Worm (Caenorhabditis elegans) whole organism, mixed stage, embryonic: Measurements from ENCODE around the gene F36H1.3.

Experiments
- M03D4.4 ChIP-seq: sonication (generic microtip); optimal IDR thresholded peaks from 2 replicates; lab custom pipeline; 2017; ENCODE audit warnings: mild to moderate bottlenecking, missing genetic modification characterization, missing compliant biosample characterization
- bed-3 ChIP-seq: fragments of 200-800 bp; sonication (Bioruptor generic); optimal IDR thresholded peaks from 3 replicates; lab custom pipeline; 2018; ENCODE audit warnings: mild to moderate bottlenecking, missing genetic modification characterization, moderate library complexity, missing compliant biosample characterization
- blmp-1 ChIP-seq: fragments of 150-350 bp; optimal IDR thresholded peaks from 2 replicates; lab custom pipeline; 2014; ENCODE audit warnings: missing biosample characterization, missing genetic modification characterization
- ceh-83 ChIP-seq: fragments of 200-800 bp; sonication (Bioruptor generic); optimal IDR thresholded peaks from 2 replicates; lab custom pipeline; 2018; ENCODE audit warnings: mild to moderate bottlenecking, missing genetic modification characterization, missing compliant biosample characterization
- cnd-1 ChIP-seq: fragments of 200-800 bp; sonication (Bioruptor generic); optimal IDR thresholded peaks from 2 replicates; lab custom pipeline; 2018; ENCODE audit warnings: mild to moderate bottlenecking, missing genetic modification characterization, missing compliant biosample characterization
- drap-1 ChIP-seq: fragments of 200-800 bp; sonication (Bioruptor generic); optimal IDR thresholded peaks from 3 replicates; lab custom pipeline; 2018; ENCODE audit warnings: mild to moderate bottlenecking, missing genetic modification characterization, missing compliant biosample characterization
- elt-3 ChIP-seq: fragments of 150-350 bp; optimal IDR thresholded peaks from 2 replicates; lab custom pipeline; 2014; ENCODE audit warnings: missing biosample characterization, missing genetic modification characterization
- flh-1 ChIP-seq: fragments of 200-800 bp; sonication (Bioruptor generic); optimal IDR thresholded peaks from 2 replicates; lab custom pipeline; 2018; ENCODE audit warnings: mild to moderate bottlenecking, missing genetic modification characterization, moderate library complexity, missing compliant biosample characterization
- ham-2 ChIP-seq: fragments of 200-800 bp; sonication (Bioruptor generic); optimal IDR thresholded peaks from 2 replicates; lab custom pipeline; 2018; ENCODE audit warnings: mild to moderate bottlenecking, missing genetic modification characterization, missing compliant biosample characterization
- hlh-1 ChIP-seq: fragments of 150-350 bp; optimal IDR thresholded peaks from 2 replicates; lab custom pipeline; 2014; ENCODE audit warnings: missing biosample characterization, missing genetic modification reagents, missing genetic modification characterization
- lsy-2 ChIP-seq: fragments of 150-350 bp; optimal IDR thresholded peaks from 2 replicates; lab custom pipeline; 2014; ENCODE audit warnings: missing biosample characterization, missing genetic modification characterization
- nhr-12 ChIP-seq: fragments of 150-350 bp; optimal IDR thresholded peaks from 2 replicates; lab custom pipeline; 2014; ENCODE audit warnings: missing biosample characterization, missing genetic modification characterization
- nhr-237 ChIP-seq: fragments of 150-350 bp; optimal IDR thresholded peaks from 2 replicates; lab custom pipeline; 2014; ENCODE audit warnings: missing biosample characterization, missing genetic modification characterization
- nhr-28 ChIP-seq: fragments of 150-350 bp; optimal IDR thresholded peaks from 2 replicates; lab custom pipeline; 2014; ENCODE audit warnings: missing biosample characterization, missing genetic modification characterization
- nhr-76 ChIP-seq: sonication (generic microtip); optimal IDR thresholded peaks from 2 replicates; lab custom pipeline; 2017; ENCODE audit warnings: missing biosample characterization, missing genetic modification characterization
- sem-2 ChIP-seq: fragments of 200-800 bp; sonication (Bioruptor generic); optimal IDR thresholded peaks from 2 replicates; lab custom pipeline; 2018; ENCODE audit warnings: mild to moderate bottlenecking, missing genetic modification characterization, missing compliant biosample characterization
- tbx-8 ChIP-seq: fragments of 200-800 bp; sonication (Bioruptor generic); optimal IDR thresholded peaks from 2 replicates; lab custom pipeline; 2018; ENCODE audit warnings: mild to moderate bottlenecking, missing genetic modification characterization, moderate library complexity, missing compliant biosample characterization
- unc-120 ChIP-seq: sonication (generic microtip); optimal IDR thresholded peaks from 2 replicates; lab custom pipeline; 2017; ENCODE audit warnings: missing genetic modification characterization, missing compliant biosample characterization; ENCODE audit not compliant: poor library complexity, severe bottlenecking
- unc-62 ChIP-seq: fragments of 150-350 bp; optimal IDR thresholded peaks from 2 replicates; lab custom pipeline; 2014; ENCODE audit warnings: missing biosample characterization, missing genetic modification reagents, missing genetic modification characterization
- zip-8 ChIP-seq: fragments of 150-350 bp; optimal IDR thresholded peaks from 2 replicates; lab custom pipeline; 2014; ENCODE audit warnings: missing biosample characterization, missing genetic modification characterization
- ztf-11 ChIP-seq: fragments of 150-350 bp; optimal IDR thresholded peaks from 2 replicates; lab custom pipeline; 2014; ENCODE audit warnings: missing biosample characterization, missing genetic modification characterization

The F36H1.3 gene

DNA sequence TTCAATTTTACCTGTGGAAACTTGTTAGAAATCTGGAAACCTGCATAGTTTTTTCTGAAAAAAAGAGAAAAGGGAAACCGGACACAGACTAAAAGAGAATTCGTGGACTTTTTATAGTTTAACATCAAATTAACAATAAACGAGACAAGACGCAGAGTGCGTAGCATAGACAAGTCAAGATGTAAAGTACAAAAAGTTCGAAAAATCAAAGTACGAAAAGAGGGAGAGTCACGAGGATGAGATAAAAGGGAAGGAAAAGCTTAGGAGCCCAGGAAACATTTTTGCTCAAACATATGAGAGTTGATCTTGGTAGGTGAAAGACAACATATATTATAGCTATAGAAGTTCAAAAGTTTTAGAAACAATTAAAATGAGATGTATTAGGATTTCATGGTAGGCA is 47.9 kb downstream of the F36H1.3 start, which contains the start of gene M7.12:
Gene M7.12, minus strand, starts transcription at position 188 of the 400 bp plus-strand sequence.
- no peak for TF ChIP-seq M03D4.4 (tag; lab: Kevin White, UChicago)
- no peak for TF ChIP-seq nhr-237 (tag; lab: Kevin White, UChicago)
- no peak for TF ChIP-seq unc-62 (GFP tag; lab: Kevin White, UChicago)
- no peak for TF ChIP-seq zip-8 (tag; lab: Kevin White, UChicago)
- TF ChIP-seq blmp-1 (tag; lab: Kevin White, UChicago), result no peak
- TF ChIP-seq elt-3 (tag; lab: Kevin White, UChicago), result no peak
- TF ChIP-seq bed-3 (GFP tag; lab: Kevin White, UChicago), result no peak
- no peak for TF ChIP-seq nhr-28
- no peak for TF ChIP-seq nhr-12
- no peak for TF ChIP-seq sem-2 (GFP tag; lab: Kevin White, UChicago)
- no peak for TF ChIP-seq ceh-83
- TF ChIP-seq drap-1 (GFP tag; lab: Kevin White, UChicago), result no peak
- TF ChIP-seq ham-2 (GFP tag; lab: Kevin White, UChicago), result no peak
- no peak for TF ChIP-seq unc-120 (tag; lab: Kevin White, UChicago)
- no peak for TF ChIP-seq nhr-76 (tag; lab: Kevin White, UChicago)

DNA sequence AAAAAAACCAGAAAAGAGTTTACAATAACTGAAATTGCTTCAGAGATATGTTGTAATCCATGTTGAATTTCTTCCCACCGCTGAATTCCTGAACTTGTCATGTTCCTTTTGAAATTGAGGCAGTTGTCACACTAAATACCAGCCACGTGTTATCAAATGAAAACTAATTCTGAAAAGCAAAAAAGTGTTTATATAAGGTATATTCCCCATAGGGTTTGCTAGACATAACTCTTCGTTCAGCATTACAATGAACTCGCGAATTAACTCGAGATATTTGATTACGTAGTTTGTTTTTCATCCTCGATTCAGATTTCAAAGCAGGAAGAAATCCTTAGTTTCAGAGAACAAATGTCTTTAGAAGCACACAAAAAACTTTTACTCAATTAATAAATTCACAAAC is 50.3 kb downstream of the F36H1.3 start, which contains the start of gene str-3:
Gene str-3, minus strand, starts transcription at position 101 of the 400 bp plus-strand sequence.
- no peak for TF ChIP-seq zip-8 (tag; lab: Kevin White, UChicago)

ce11 chrIV:11101383-11101782 is 51.5 kb downstream of the F36H1.3 start, which contains the start of gene srlf-18:
srlf-18 (minus strand) TSS chrIV:11101483.
- TF ChIP-seq unc-62 (GFP tag; lab: Kevin White, UChicago) (no peak), blmp-1 (tag; lab: Kevin White, UChicago) (no peak), nhr-76 (tag; lab: Kevin White, UChicago) (no peak), hlh-1 (no peak), tbx-8 (GFP tag; lab: Kevin White, UChicago) (no peak), flh-1 (GFP tag; lab: Kevin White, UChicago) (no peak), cnd-1 (tag; lab: Kevin White, UChicago) (no peak), lsy-2 (no peak), unc-120 (tag; lab: Kevin White, UChicago) (no peak), ztf-11 (tag; lab: Kevin White, UChicago) (no peak)
